Fruit fly (Drosophila melanogaster) whole organism, embryonic: ENCODE data around the gene Sk2.

Experiments used
- ATbp ChIP-seq: fragments of 200-800 bp; sonication (Bioruptor generic); optimal IDR thresholded peaks from 2 replicates; lab custom pipeline; 2017; ENCODE audit warnings: missing biosample characterization, mild to moderate bottlenecking, missing genetic modification characterization, missing genetic modification reagents
- Bdp1 ChIP-seq: fragments of 200-800 bp; sonication (Bioruptor generic); optimal IDR thresholded peaks from 3 replicates; lab custom pipeline; 2016; ENCODE audit warnings: missing biosample characterization, missing genetic modification characterization
- CG11093 ChIP-seq: fragments of 200-800 bp; sonication (Bioruptor generic); IDR thresholded peaks from 3 replicates; pipeline ENCODE4 v1.3.6; 2022; ENCODE audit warnings: missing biosample characterization, missing genetic modification characterization
- CG11398 ChIP-seq: fragments of 200-800 bp; sonication (Bioruptor generic); optimal IDR thresholded peaks from 2 replicates; lab custom pipeline; 2016; ENCODE audit warnings: missing biosample characterization, missing genetic modification characterization
- CG12769 ChIP-seq: fragments of 200-800 bp; sonication (Bioruptor generic); optimal IDR thresholded peaks from 2 replicates; lab custom pipeline; 2019; ENCODE audit warnings: missing biosample characterization, mild to moderate bottlenecking, missing genetic modification characterization, moderate library complexity
- CG14667 ChIP-seq: fragments of 200-800 bp; sonication (Bioruptor generic); IDR thresholded peaks from 2 replicates; pipeline ENCODE4 v1.3.6; 2022; ENCODE audit warnings: missing biosample characterization, missing genetic modification characterization
- CG16779 ChIP-seq: fragments of 200-800 bp; sonication (Bioruptor generic); IDR thresholded peaks from 2 replicates; pipeline ENCODE4 v1.3.6; 2022; ENCODE audit warnings: missing biosample characterization, missing genetic modification characterization
- CG2202 ChIP-seq: fragments of 200-800 bp; sonication (Bioruptor generic); optimal IDR thresholded peaks from 2 replicates; lab custom pipeline; 2018; ENCODE audit warnings: missing biosample characterization, mild to moderate bottlenecking, missing genetic modification characterization
- CG30431 ChIP-seq: fragments of 200-800 bp; sonication (Bioruptor generic); optimal IDR thresholded peaks from 2 replicates; lab custom pipeline; 2017; ENCODE audit warnings: missing biosample characterization, missing genetic modification characterization
- CG3163 ChIP-seq: fragments of 200-800 bp; sonication (Bioruptor generic); optimal IDR thresholded peaks from 3 replicates; lab custom pipeline; 2016; ENCODE audit warnings: missing biosample characterization, missing genetic modification characterization
- CG32532 ChIP-seq: fragments of 200-800 bp; sonication (Bioruptor generic); IDR thresholded peaks from 2 replicates; pipeline ENCODE4 v1.3.6; 2022; ENCODE audit warnings: missing biosample characterization, missing genetic modification characterization
- CG32772 ChIP-seq: fragments of 200-800 bp; sonication (Bioruptor generic); IDR thresholded peaks from 2 replicates; pipeline ENCODE4 v1.3.6; 2022; ENCODE audit warnings: missing biosample characterization, missing genetic modification characterization
- CG33213 ChIP-seq: fragments of 200-800 bp; sonication (Bioruptor generic); optimal IDR thresholded peaks from 3 replicates; lab custom pipeline; 2016; ENCODE audit warnings: missing biosample characterization, missing genetic modification characterization
- CG33557 ChIP-seq: fragments of 200-800 bp; sonication (Bioruptor generic); optimal IDR thresholded peaks from 2 replicates; lab custom pipeline; 2019; ENCODE audit warnings: missing biosample characterization, mild to moderate bottlenecking, missing genetic modification characterization, moderate library complexity
- CG5245 ChIP-seq: fragments of 200-800 bp; sonication (Bioruptor generic); optimal IDR thresholded peaks from 3 replicates; lab custom pipeline; 2016; ENCODE audit warnings: missing biosample characterization, missing genetic modification characterization
- CG7745 ChIP-seq: fragments of 200-800 bp; sonication (Bioruptor generic); optimal IDR thresholded peaks from 2 replicates; lab custom pipeline; 2018; ENCODE audit warnings: missing biosample characterization, mild to moderate bottlenecking, missing genetic modification characterization, moderate library complexity
- CG7786 ChIP-seq: fragments of 200-800 bp; sonication (Bioruptor generic); optimal IDR thresholded peaks from 2 replicates; lab custom pipeline; 2016; ENCODE audit warnings: missing biosample characterization, missing genetic modification characterization
- CG9215 ChIP-seq: fragments of 200-800 bp; sonication (Bioruptor generic); IDR thresholded peaks from 2 replicates; pipeline ENCODE4 v1.3.6; 2022; ENCODE audit warnings: missing biosample characterization, missing genetic modification characterization
- CG9797 ChIP-seq: fragments of 200-800 bp; sonication (Bioruptor generic); optimal IDR thresholded peaks from 3 replicates; lab custom pipeline; 2018; ENCODE audit warnings: missing biosample characterization, mild to moderate bottlenecking, missing genetic modification characterization
- CG9876 ChIP-seq: fragments of 200-800 bp; sonication (Bioruptor generic); optimal IDR thresholded peaks from 2 replicates; lab custom pipeline; 2016; ENCODE audit warnings: missing biosample characterization, missing genetic modification characterization
- D19B ChIP-seq: fragments of 200-800 bp; sonication (Bioruptor generic); optimal IDR thresholded peaks from 2 replicates; lab custom pipeline; 2017; ENCODE audit warnings: missing biosample characterization, mild to moderate bottlenecking, missing genetic modification characterization
- Dek ChIP-seq: fragments of 200-800 bp; sonication (Bioruptor generic); optimal IDR thresholded peaks from 3 replicates; lab custom pipeline; 2019; ENCODE audit warnings: missing biosample characterization, mild to moderate bottlenecking, missing genetic modification characterization, moderate library complexity
- Dref ChIP-seq: fragments of 200-800 bp; sonication (Bioruptor generic); IDR thresholded peaks from 2 replicates; pipeline ENCODE4 v1.3.6; 2022; ENCODE audit warnings: missing biosample characterization, missing genetic modification characterization
- H15 ChIP-seq: fragments of 200-800 bp; sonication (Bioruptor generic); IDR thresholded peaks from 3 replicates; pipeline ENCODE4 v1.3.6; 2022; ENCODE audit warnings: missing biosample characterization, missing genetic modification characterization
- H2.0 ChIP-seq: fragments of 200-800 bp; sonication (Bioruptor generic); IDR thresholded peaks from 2 replicates; pipeline ENCODE4 v1.3.6; 2022; ENCODE audit warnings: missing biosample characterization, missing genetic modification characterization
- HLH54F ChIP-seq: fragments of 200-800 bp; sonication (Bioruptor generic); optimal IDR thresholded peaks from 3 replicates; lab custom pipeline; 2016; ENCODE audit warnings: missing biosample characterization, missing genetic modification characterization
- Hmx ChIP-seq: fragments of 200-800 bp; sonication (Bioruptor generic); optimal IDR thresholded peaks from 2 replicates; lab custom pipeline; 2016; ENCODE audit warnings: missing biosample characterization, missing genetic modification characterization
- Hr39 ChIP-seq: fragments of >200 bp; optimal IDR thresholded peaks from 2 replicates; lab custom pipeline; 2017
- Kr ChIP-seq: fragments of 200-800 bp; sonication (Bioruptor generic); optimal IDR thresholded peaks from 2 replicates; lab custom pipeline; 2017; ENCODE audit warnings: missing biosample characterization, mild to moderate bottlenecking, missing genetic modification characterization
- PHDP ChIP-seq: fragments of 200-800 bp; sonication (Bioruptor generic); optimal IDR thresholded peaks from 3 replicates; lab custom pipeline; 2018; ENCODE audit warnings: missing biosample characterization, mild to moderate bottlenecking, missing genetic modification characterization, moderate library complexity
- Poxn ChIP-seq: fragments of 200-800 bp; sonication (Bioruptor generic); IDR thresholded peaks from 2 replicates; pipeline ENCODE4 v1.3.6; 2022; ENCODE audit warnings: missing biosample characterization, missing genetic modification characterization
- Ravus ChIP-seq: fragments of 200-800 bp; sonication (Bioruptor generic); IDR thresholded peaks from 2 replicates; pipeline ENCODE4 v1.3.6; 2022; ENCODE audit warnings: missing biosample characterization, missing genetic modification characterization
- abd-A ChIP-seq: fragments of 200-800 bp; sonication (Bioruptor generic); optimal IDR thresholded peaks from 3 replicates; lab custom pipeline; 2019; ENCODE audit warnings: missing biosample characterization, mild to moderate bottlenecking, missing genetic modification characterization, moderate library complexity
- ase ChIP-seq: fragments of 200-800 bp; sonication (Bioruptor generic); IDR thresholded peaks from 3 replicates; pipeline ENCODE4 v1.3.6; 2022; ENCODE audit warnings: missing biosample characterization, missing genetic modification characterization
- bab2 ChIP-seq: fragments of 200-800 bp; sonication (Bioruptor generic); optimal IDR thresholded peaks from 2 replicates; lab custom pipeline; 2016; ENCODE audit warnings: missing biosample characterization, missing genetic modification characterization
- bigmax ChIP-seq: fragments of 200-800 bp; sonication (Bioruptor generic); optimal IDR thresholded peaks from 2 replicates; lab custom pipeline; 2018; ENCODE audit warnings: missing biosample characterization, mild to moderate bottlenecking, missing genetic modification characterization
- chinmo ChIP-seq: fragments of 200-800 bp; sonication (Bioruptor generic); IDR thresholded peaks from 4 replicates; pipeline ENCODE4 v1.3.6; 2022; ENCODE audit warnings: missing biosample characterization, missing genetic modification characterization; ENCODE audit not compliant: partially characterized antibody
- chn ChIP-seq: fragments of 200-800 bp; sonication (Bioruptor generic); optimal IDR thresholded peaks from 2 replicates; lab custom pipeline; 2016; ENCODE audit warnings: missing biosample characterization, missing genetic modification characterization
- corto ChIP-seq: fragments of 200-800 bp; sonication (Bioruptor generic); optimal IDR thresholded peaks from 2 replicates; lab custom pipeline; 2016; ENCODE audit warnings: missing biosample characterization, mild to moderate bottlenecking, missing genetic modification characterization, moderate library complexity
- da ChIP-seq: fragments of 200-800 bp; sonication (Bioruptor generic); optimal IDR thresholded peaks from 2 replicates; lab custom pipeline; 2016; ENCODE audit warnings: missing biosample characterization, missing genetic modification characterization
- fd3F ChIP-seq: fragments of 200-800 bp; sonication (Bioruptor generic); optimal IDR thresholded peaks from 2 replicates; lab custom pipeline; 2018; ENCODE audit warnings: missing biosample characterization, mild to moderate bottlenecking, missing genetic modification characterization, moderate library complexity
- her ChIP-seq: fragments of 200-800 bp; sonication (Bioruptor generic); optimal IDR thresholded peaks from 2 replicates; lab custom pipeline; 2016; ENCODE audit warnings: missing biosample characterization, missing genetic modification characterization
- lola ChIP-seq, 3 experiments: fragments of >200 bp in 2 of 3; fragments of 200-800 bp in 1 of 3; sonication (Bioruptor generic) in 1 of 3; optimal IDR thresholded peaks; 2 replicates each; lab custom pipeline; 2017 to 2019; ENCODE audit warnings: missing biosample characterization in 3 of 3, missing genetic modification characterization in 3 of 3, mild to moderate bottlenecking in 1 of 3, moderate library complexity in 1 of 3
- pho ChIP-seq: fragments of 200-800 bp; sonication (Bioruptor generic); optimal IDR thresholded peaks from 2 replicates; lab custom pipeline; 2016; ENCODE audit warnings: missing biosample characterization, missing genetic modification characterization
- prd ChIP-seq, 3 experiments: fragments of >200 bp in 2 of 3; fragments of 200-800 bp in 1 of 3; sonication (Bioruptor generic) in 1 of 3; optimal IDR thresholded peaks in 2 of 3; IDR thresholded peaks in 1 of 3; 2 replicates in 2 of 3; 3 replicates in 1 of 3; pipeline versions ENCODE4 v1.3.6 to Lab custom; 2017 to 2022; ENCODE audit warnings: missing biosample characterization in 1 of 3, missing genetic modification characterization in 1 of 3
- stc ChIP-seq: fragments of 200-800 bp; sonication (Bioruptor generic); IDR thresholded peaks from 2 replicates; pipeline ENCODE4 v1.3.6; 2022; ENCODE audit warnings: missing biosample characterization, missing genetic modification characterization
- tin ChIP-seq: fragments of 200-800 bp; sonication (Bioruptor generic); optimal IDR thresholded peaks from 3 replicates; lab custom pipeline; 2016; ENCODE audit warnings: missing biosample characterization, missing genetic modification characterization
- trh ChIP-seq: fragments of 200-800 bp; sonication (Bioruptor generic); optimal IDR thresholded peaks from 2 replicates; lab custom pipeline; 2016; ENCODE audit warnings: missing biosample characterization, missing genetic modification characterization
- vnd ChIP-seq: fragments of 200-800 bp; sonication (Bioruptor generic); IDR thresholded peaks from 3 replicates; pipeline ENCODE4 v1.3.6; 2022; ENCODE audit warnings: missing biosample characterization, missing genetic modification characterization; ENCODE audit not compliant: partially characterized antibody

Sk2 gene

dm6 chr3L:3070274-3071204 is 23.7 kb downstream of the Sk2 start, which contains the start of the genes CG32486 and PAN3 (continued):
- TF ChIP-seq Poxn (GFP tag; lab: Robert Waterston, UW) (no peak), Kr (no peak), lola (GFP tag; optimal IDR thresholded peaks at IDR 0.05; lab: Kevin White, UChicago) (no peak), CG12769 (tag; lab: Kevin White, UChicago) (peak; percentile 84), da (no peak), corto (GFP tag; lab: Kevin White, UChicago) (peak; percentile 2), Dek (tag; lab: Kevin White, UChicago) (peak; percentile 70), CG11093 (GFP tag; lab: Robert Waterston, UW) (no peak), H2.0 (GFP tag; lab: Robert Waterston, UW) (0 out of 2 replicates have a peak, but pooled peaks have one; percentile 18), CG7745 (tag; lab: Kevin White, UChicago) (no peak), Hmx (GFP tag; lab: Kevin White, UChicago) (no peak), PHDP (tag; lab: Kevin White, UChicago) (peak; percentile 47), her (GFP tag; lab: Kevin White, UChicago) (peak; percentile 70), Dref (peak; percentile 95), CG33557 (GFP tag; lab: Kevin White, UChicago) (peak; percentile 4), ase (GFP tag; lab: Robert Waterston, UW) (no peak), trh (GFP tag; lab: Kevin White, UChicago) (no peak), stc (GFP tag; lab: Robert Waterston, UW) (peak; percentile 64; the same call in 1 of the 2 replicates), CG14667 (GFP tag; lab: Robert Waterston, UW) (no peak), CG5245 (GFP tag; lab: Kevin White, UChicago) (no peak), Ravus (no peak), CG32772 (no peak), vnd (peak; percentile 64; the same call in 2 of the 3 replicates), chinmo (GFP tag; lab: Robert Waterston, UW) (peak; percentile 97), abd-A (peak; percentile 84), CG2202 (peak; percentile 31), pho (GFP tag; lab: Kevin White, UChicago) (peak; percentile 20), CG33213 (GFP tag; lab: Kevin White, UChicago) (peak; percentile 48), bab2 (GFP tag; lab: Kevin White, UChicago) (no peak), ATbp (GFP tag; lab: Kevin White, UChicago) (peak; percentile 21), chn (GFP tag; lab: Kevin White, UChicago) (peak; percentile 19), H15 (GFP tag; lab: Robert Waterston, UW) (no peak), CG32532 (GFP tag; lab: Robert Waterston, UW) (peak; percentile 66), CG9797 (GFP tag; lab: Kevin White, UChicago) (peak; percentile 100), prd (optimal IDR thresholded peaks at IDR 0.05; lab: Kevin White, UChicago) (no peak), prd (GFP tag; IDR thresholded peaks at IDR 0.05; lab: Robert Waterston, UW) (peak; percentile 21; the same call in 1 of the 3 replicates), tin (peak; percentile 14), D19B (GFP tag; lab: Kevin White, UChicago) (no peak), fd3F (GFP tag; lab: Kevin White, UChicago) (peak; percentile 9), Bdp1 (GFP tag; lab: Kevin White, UChicago) (no peak), CG9876 (GFP tag; lab: Kevin White, UChicago) (peak; percentile 26), bigmax (GFP tag; lab: Kevin White, UChicago) (peak; percentile 43), CG3163 (peak; percentile 68), HLH54F (GFP tag; lab: Kevin White, UChicago) (peak; percentile 10), Hr39 (lab: Kevin White, UChicago) (no peak), CG16779 (GFP tag; lab: Robert Waterston, UW) (peak; percentile 86), CG9215 (GFP tag; lab: Robert Waterston, UW) (no peak), CG30431 (GFP tag; lab: Kevin White, UChicago) (no peak), CG11398 (GFP tag; lab: Kevin White, UChicago) (no peak), CG7786 (GFP tag; lab: Kevin White, UChicago) (no peak)
